Worm (Caenorhabditis elegans) whole organism, L2 larva: ENCODE results near the gene C54F6.19.

Experiments used
- R02D3.7 ChIP-seq: fragments of 150-350 bp; optimal IDR thresholded peaks from 2 replicates; lab custom pipeline; 2014; ENCODE audit warnings: missing biosample characterization, missing genetic modification characterization
- fos-1 ChIP-seq: fragments of 150-350 bp; optimal IDR thresholded peaks from 2 replicates; lab custom pipeline; 2014; ENCODE audit warnings: missing biosample characterization, missing genetic modification characterization
- lin-39 ChIP-seq: fragments of 150-350 bp; optimal IDR thresholded peaks from 2 replicates; lab custom pipeline; 2014; ENCODE audit warnings: missing biosample characterization, missing genetic modification reagents, missing genetic modification characterization
- lsy-2 ChIP-seq, 2 experiments: fragments of 150-350 bp in 1 of 2; sonication (generic microtip) in 1 of 2; optimal IDR thresholded peaks; 2 replicates each; lab custom pipeline; 2014 to 2017; ENCODE audit warnings: missing biosample characterization in 2 of 2, missing genetic modification characterization in 2 of 2
- mab-5 ChIP-seq: fragments of 150-350 bp; optimal IDR thresholded peaks from 2 replicates; lab custom pipeline; 2014; ENCODE audit warnings: missing biosample characterization, missing genetic modification characterization
- mbf-1 ChIP-seq: sonication (generic microtip); optimal IDR thresholded peaks from 2 replicates; lab custom pipeline; 2017; ENCODE audit warnings: missing biosample characterization, missing genetic modification characterization
- mdl-1 ChIP-seq, 2 experiments: fragments of 150-350 bp in 1 of 2; sonication (generic microtip) in 1 of 2; optimal IDR thresholded peaks; 2 replicates each; lab custom pipeline; 2017; ENCODE audit warnings: missing biosample characterization in 2 of 2, missing genetic modification characterization in 2 of 2
- nhr-10 ChIP-seq: sonication (generic microtip); optimal IDR thresholded peaks from 2 replicates; lab custom pipeline; 2017; ENCODE audit warnings: missing biosample characterization, missing genetic modification characterization
- skn-1 ChIP-seq: sonication (generic microtip); optimal IDR thresholded peaks from 2 replicates; lab custom pipeline; 2017; ENCODE audit warnings: missing biosample characterization, missing genetic modification characterization
- snpc-4 ChIP-seq: fragments of 150-350 bp; optimal IDR thresholded peaks from 2 replicates; lab custom pipeline; 2014; ENCODE audit warnings: missing biosample characterization, missing genetic modification characterization
- unc-55 ChIP-seq: fragments of 150-350 bp; sonication (generic microtip); optimal IDR thresholded peaks from 3 replicates; lab custom pipeline; 2014; ENCODE audit warnings: missing biosample characterization, missing genetic modification reagents, missing genetic modification characterization
- unc-62 ChIP-seq: fragments of 150-350 bp; optimal IDR thresholded peaks from 2 replicates; lab custom pipeline; 2014; ENCODE audit warnings: missing biosample characterization, missing genetic modification reagents, missing genetic modification characterization

DNA sequence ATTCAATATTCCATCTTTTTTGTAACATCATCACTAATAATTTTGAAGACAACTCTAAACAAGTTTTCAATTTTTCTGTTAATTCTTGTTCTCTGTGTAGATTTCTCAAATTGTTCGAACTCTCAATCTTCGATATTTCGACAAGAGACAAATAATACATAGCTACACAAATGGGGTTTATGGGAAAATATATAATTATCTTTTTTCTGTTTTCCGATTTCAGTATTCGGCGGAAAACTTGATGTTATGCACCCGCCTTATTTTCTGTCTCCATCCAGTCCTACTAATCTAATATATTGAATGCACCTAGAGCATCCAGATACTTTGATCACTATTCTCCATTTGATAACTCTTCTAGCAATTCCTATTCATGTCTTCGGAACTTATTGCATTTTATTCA, 6.3 kb upstream of the C54F6.19 start, which contains the start of gene srh-268:
- TF ChIP-seq skn-1 (no peak), mab-5 (tag; lab: Kevin White, UChicago) (no peak), mdl-1 (tag; optimal IDR thresholded peaks at IDR 0.05; lab: Kevin White, UChicago) (no peak), snpc-4 (no peak), unc-62 (no peak), fos-1 (tag; lab: Kevin White, UChicago) (no peak), lin-39 (tag; lab: Kevin White, UChicago) (no peak), unc-55 (no peak), lsy-2 (tag; optimal IDR thresholded peaks at IDR 0.05; lab: Kevin White, UChicago) (no peak), R02D3.7 (no peak), mbf-1 (no peak), nhr-10 (tag; lab: Kevin White, UChicago) (no peak)
